Worm (Caenorhabditis elegans): ENCODE measurements around the gene nhr-66.

- TF ChIP-seq dao-5 (tag; optimal IDR thresholded peaks at IDR 0.05) (peak; percentile 91), W03F9.2 (tag; optimal IDR thresholded peaks at IDR 0.05) (peak; percentile 69)
Measured at ce11 chrIV:8252856-8253255, 16.5 kb upstream of the nhr-66 start.

Measured in whole organism, L4/young adult.